Worm (Caenorhabditis elegans) whole organism, L4/young adult: ENCODE measurements around the gene Y75B8A.10.
"Not testable (repeated sequence)": the region's sequence is repeated elsewhere in the genome, so short reads cannot be mapped to it uniquely, and the experiment has no call there.

Experiments used
- W03F9.2 ChIP-seq: fragments of 150-350 bp; optimal IDR thresholded peaks from 2 replicates; lab custom pipeline; 2014; ENCODE audit warnings: missing biosample characterization, missing genetic modification characterization
- dao-5 ChIP-seq: sonication (generic microtip); optimal IDR thresholded peaks from 2 replicates; lab custom pipeline; 2016; ENCODE audit warnings: missing genotype, missing genetic modification characterization, moderate library complexity, missing compliant biosample characterization
- him-1 ChIP-seq: sonication (generic microtip); optimal IDR thresholded peaks from 2 replicates; lab custom pipeline; 2016; ENCODE audit warnings: missing genotype, missing genetic modification reagents, missing genetic modification characterization, missing compliant biosample characterization

Y75B8A.10 gene

DNA sequence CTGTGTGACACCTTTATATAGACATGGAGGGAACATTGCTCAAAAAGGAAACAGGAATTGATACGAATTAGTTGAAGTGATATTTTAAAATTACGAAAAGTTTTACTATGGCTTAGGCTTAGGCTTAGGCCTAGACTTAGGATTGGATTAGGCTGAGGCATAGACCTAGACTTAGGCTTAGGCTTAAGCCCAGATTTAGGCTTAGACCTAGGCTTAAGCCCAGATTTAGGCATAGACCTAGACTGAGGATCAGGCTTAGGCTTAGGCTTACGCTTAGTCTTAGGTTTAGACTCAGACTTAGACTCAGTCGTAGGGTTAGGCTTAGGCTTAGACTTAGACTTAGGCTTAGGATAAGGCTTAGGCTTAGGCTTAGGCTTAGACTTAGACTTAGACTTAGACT, 13.2 kb upstream of the Y75B8A.10 start:
- TF ChIP-seq W03F9.2 (tag; lab: Kevin White, UChicago), result no peak
- TF ChIP-seq dao-5, result no peak
- no peak for TF ChIP-seq him-1 (tag; lab: Kevin White, UChicago)

DNA sequence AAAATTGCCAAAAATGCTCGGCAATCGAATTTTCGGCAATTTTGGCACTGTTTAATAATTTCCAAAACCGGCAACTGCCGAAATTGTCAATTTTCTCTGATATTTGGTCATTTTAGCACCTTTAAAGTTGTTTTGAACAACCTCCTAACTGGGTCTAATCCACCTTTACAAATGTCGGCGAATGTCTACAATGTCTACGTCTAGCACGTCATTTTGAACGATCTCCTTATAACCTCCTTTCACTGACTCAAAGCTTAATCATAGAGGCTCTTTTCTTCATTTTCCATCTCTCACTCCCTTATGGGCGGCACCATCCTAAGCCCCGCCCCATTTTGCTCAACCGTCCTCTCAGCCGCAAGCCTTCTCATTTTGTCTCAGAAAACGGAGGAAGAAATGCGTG, 11.4 kb upstream of the Y75B8A.10 start, which contains the start of gene Y75B8A.44:
Gene Y75B8A.44, plus strand, starts transcription at position 301 of the 400 bp plus-strand sequence.
- TF ChIP-seq dao-5 (no peak), him-1 (tag; lab: Kevin White, UChicago) (no peak), W03F9.2 (tag; lab: Kevin White, UChicago) (no peak)

DNA sequence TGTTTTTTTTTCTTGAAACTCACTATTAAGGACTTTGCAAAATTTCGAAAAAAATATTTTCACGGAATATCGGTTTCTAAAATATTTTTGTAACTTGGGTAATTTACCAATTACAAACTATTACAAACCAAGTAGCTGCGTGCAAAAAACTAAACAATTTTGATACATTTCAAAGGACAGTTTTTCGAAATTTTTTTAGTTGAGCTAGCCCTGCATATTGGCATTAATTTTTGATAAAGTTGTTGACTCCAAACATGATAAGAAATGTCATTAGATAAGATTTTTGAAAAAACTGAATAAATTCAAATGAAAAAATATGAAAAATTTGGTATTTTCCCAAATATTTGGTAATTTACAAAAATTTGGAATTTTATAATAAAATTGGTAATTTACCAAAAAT, 5.4 kb upstream of the Y75B8A.10 start:
- TF ChIP-seq him-1 (tag; lab: Kevin White, UChicago) (no peak), W03F9.2 (tag; lab: Kevin White, UChicago) (no peak), dao-5 (no peak)

DNA sequence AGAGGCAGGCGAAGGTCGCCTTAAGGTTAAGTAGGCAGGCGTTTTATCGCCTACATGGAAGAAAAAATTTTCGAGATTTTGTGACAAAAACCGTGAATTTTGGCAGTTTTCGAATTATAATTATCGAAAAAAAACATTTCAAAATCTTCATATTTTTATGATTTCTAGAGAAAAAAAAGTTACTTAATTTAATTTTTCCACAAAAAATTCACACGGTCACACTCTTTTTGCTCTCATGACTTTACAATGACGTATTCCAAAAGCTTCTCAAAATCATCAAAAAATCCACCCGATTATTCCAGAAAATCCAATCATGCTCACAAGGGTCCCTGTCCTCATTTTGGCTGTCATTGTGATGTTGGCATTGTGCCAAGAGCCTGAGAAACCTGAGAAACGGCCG, 3.3 kb upstream of the Y75B8A.10 start, which contains the start of gene lury-1:
Gene lury-1, plus strand, starts transcription at position 301 of the 400 bp plus-strand sequence.
- TF ChIP-seq him-1 (tag; lab: Kevin White, UChicago) (no peak), W03F9.2 (tag; lab: Kevin White, UChicago) (no peak), dao-5 (no peak)

DNA sequence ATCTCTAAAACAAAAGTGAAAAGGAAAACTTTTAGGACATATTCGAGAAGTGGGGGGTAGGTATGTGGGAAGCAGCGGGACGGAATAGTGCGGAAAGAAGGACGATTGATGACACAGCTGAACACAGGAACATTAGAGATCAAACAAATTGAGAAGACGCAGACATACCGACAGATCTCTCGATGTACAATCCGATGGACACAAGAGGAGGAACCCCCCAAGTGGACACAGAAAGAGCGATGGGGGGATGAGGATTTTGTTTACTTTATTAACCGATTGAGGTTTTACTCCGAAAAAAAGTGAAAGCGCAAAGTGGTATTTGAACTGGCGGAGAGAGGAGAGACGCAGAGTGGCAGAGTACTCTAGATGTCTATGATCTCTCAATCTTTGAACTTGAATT, 4.7 kb downstream of the Y75B8A.10 start:
- TF ChIP-seq him-1 (tag; lab: Kevin White, UChicago) (no peak), dao-5 (no peak), W03F9.2 (tag; lab: Kevin White, UChicago) (no peak)

- not testable (repeated sequence) for TF ChIP-seq him-1 (tag; lab: Kevin White, UChicago); dao-5; W03F9.2 (tag; lab: Kevin White, UChicago)
Observed at ce11 chrIII:12177145-12177544, 5.7 kb downstream of the Y75B8A.10 start, which contains the start of gene gly-11. TSS of gene gly-11 (minus strand) at chrIII:12177245.

ce11 chrIII:12167030-12167429, 15.8 kb downstream of the Y75B8A.10 start:
- TF ChIP-seq dao-5 (no peak), him-1 (tag; lab: Kevin White, UChicago) (no peak), W03F9.2 (tag; lab: Kevin White, UChicago) (no peak)

DNA sequence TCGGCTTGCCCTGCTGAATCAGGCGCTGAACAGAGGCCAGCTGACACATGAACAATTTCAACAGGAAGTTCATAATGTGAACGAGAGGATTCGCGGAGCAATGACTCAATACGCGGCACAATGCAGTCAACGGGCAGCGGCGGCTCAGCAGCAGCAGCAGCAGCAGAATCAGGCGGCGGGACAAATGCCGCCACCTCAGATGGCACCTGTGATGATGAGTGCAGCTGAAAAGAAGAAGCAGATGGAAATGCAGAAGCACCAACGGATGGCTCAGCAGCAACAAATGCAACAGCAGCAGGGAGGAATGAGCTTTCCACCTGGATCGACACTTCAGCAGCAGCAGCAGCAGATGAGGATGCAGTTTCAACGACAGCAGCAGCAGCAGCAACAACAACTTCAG, 17.5 kb downstream of the Y75B8A.10 start:
- TF ChIP-seq dao-5 (no peak), him-1 (tag; lab: Kevin White, UChicago) (no peak), W03F9.2 (tag; lab: Kevin White, UChicago) (no peak)

DNA sequence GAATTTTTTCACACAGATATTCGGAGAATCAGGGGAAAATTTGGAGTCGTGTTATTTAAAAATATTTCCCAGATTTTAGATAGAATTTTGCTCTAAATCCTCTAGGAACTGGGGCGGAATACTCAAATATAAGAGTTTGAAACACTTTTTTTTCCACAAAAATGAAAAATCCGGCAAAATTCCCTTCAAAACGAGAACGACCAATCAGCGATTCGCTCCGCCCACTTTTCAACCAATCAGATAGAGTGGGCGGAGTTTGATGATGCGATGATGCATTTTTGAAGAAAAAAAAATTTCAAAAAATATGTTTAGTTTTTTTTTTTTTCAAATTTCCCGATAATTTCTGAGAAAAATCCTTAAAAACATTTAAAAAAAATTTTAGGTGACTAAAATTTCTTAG, 18.4 kb downstream of the Y75B8A.10 start:
- TF ChIP-seq him-1 (tag; lab: Kevin White, UChicago), result no peak
- no peak for TF ChIP-seq W03F9.2 (tag; lab: Kevin White, UChicago)
- TF ChIP-seq dao-5, result no peak

DNA sequence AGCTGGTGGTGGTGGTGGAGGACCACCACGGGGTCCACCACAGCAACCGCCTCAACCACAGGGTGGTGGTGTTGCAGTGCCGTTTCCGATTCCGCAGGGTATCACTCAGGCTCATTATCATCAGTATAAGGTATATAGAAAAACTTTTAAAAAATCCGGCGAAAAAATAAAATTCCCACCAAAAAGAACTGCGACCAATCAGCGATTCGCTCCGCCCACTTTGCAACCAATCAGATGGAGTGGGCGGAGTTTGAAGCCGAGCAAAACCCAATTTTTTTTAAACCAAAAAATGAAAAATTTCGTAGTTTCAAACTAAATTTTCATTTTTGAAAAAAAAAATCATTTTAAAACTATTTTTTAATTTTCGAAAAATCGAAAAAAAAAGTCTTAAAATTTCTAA, 21.9 kb downstream of the Y75B8A.10 start:
- TF ChIP-seq him-1 (tag; lab: Kevin White, UChicago), result no peak
- no peak for TF ChIP-seq W03F9.2 (tag; lab: Kevin White, UChicago)
- TF ChIP-seq dao-5, result no peak

- TF ChIP-seq dao-5 (no peak), him-1 (tag; lab: Kevin White, UChicago) (no peak), W03F9.2 (tag; lab: Kevin White, UChicago) (no peak)
Observed at ce11 chrIII:12160458-12160857, 22.4 kb downstream of the Y75B8A.10 start, which contains the start of gene Y75B8A.8. TSS of gene Y75B8A.8 (plus strand) at chrIII:12160758.

- TF ChIP-seq W03F9.2 (tag; lab: Kevin White, UChicago), result no peak
- TF ChIP-seq dao-5, result no peak
- TF ChIP-seq him-1 (tag; lab: Kevin White, UChicago), result no peak
Observed at ce11 chrIII:12159208-12159607, 23.6 kb downstream of the Y75B8A.10 start.

DNA sequence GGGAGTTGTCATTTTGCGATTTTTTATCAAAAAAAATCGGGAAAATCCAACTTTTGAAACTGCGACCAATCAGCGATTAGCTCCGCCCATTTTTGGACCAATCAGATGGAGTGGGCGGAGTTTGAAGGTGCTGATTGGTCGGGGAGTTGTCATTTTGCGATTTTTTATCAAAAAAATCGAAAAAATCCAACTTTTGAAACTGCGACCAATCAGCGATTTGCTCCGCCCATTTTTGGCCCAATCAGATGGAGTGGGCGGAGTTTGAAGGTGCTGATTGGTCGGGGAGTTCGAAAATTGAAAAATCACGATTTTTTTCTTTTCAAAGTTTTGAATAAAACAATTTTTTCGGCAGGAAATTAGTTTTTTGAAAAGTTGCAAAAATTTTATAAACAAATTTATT, 25.2 kb downstream of the Y75B8A.10 start:
- TF ChIP-seq him-1 (tag; lab: Kevin White, UChicago) (no peak), dao-5 (no peak), W03F9.2 (tag; lab: Kevin White, UChicago) (no peak)

ce11 chrIII:12156582-12156981, 26.2 kb downstream of the Y75B8A.10 start:
- TF ChIP-seq him-1 (tag; lab: Kevin White, UChicago) (no peak), W03F9.2 (tag; lab: Kevin White, UChicago) (no peak), dao-5 (no peak)

- TF ChIP-seq him-1 (tag; lab: Kevin White, UChicago) (no peak), W03F9.2 (tag; lab: Kevin White, UChicago) (no peak), dao-5 (no peak)
Observed at ce11 chrIII:12155759-12156158, 27.1 kb downstream of the Y75B8A.10 start.
